Worm (Caenorhabditis elegans) whole organism, early embryonic: ENCODE data around the gene Y6G8.6.

Source experiments
- F13C5.2 ChIP-seq: sonication (generic microtip); optimal IDR thresholded peaks from 2 replicates; lab custom pipeline; 2017; ENCODE audit warnings: mild to moderate bottlenecking, missing genetic modification characterization, inconsistent platforms, missing compliant biosample characterization
- ama-1 ChIP-seq: fragments of 150-350 bp; optimal IDR thresholded peaks from 2 replicates; lab custom pipeline; 2014
- flt-1 ChIP-seq: fragments of 200-800 bp; sonication (Bioruptor generic); IDR thresholded peaks from 2 replicates; pipeline ENCODE4 v1.3.6; 2022; ENCODE audit warnings: missing genetic modification characterization, missing compliant biosample characterization
- hmg-4 ChIP-seq: fragments of 200-800 bp; sonication (Bioruptor generic); optimal IDR thresholded peaks from 2 replicates; lab custom pipeline; 2018; ENCODE audit warnings: mild to moderate bottlenecking, missing genetic modification characterization, missing compliant biosample characterization
- hnd-1 ChIP-seq: sonication (generic microtip); optimal IDR thresholded peaks from 2 replicates; lab custom pipeline; 2016; ENCODE audit warnings: missing genetic modification characterization, missing compliant biosample characterization
- scrt-1 ChIP-seq: fragments of 200-800 bp; sonication (Bioruptor generic); IDR thresholded peaks from 2 replicates; pipeline ENCODE4 v1.3.6; 2022; ENCODE audit warnings: missing genetic modification characterization, missing compliant biosample characterization

DNA sequence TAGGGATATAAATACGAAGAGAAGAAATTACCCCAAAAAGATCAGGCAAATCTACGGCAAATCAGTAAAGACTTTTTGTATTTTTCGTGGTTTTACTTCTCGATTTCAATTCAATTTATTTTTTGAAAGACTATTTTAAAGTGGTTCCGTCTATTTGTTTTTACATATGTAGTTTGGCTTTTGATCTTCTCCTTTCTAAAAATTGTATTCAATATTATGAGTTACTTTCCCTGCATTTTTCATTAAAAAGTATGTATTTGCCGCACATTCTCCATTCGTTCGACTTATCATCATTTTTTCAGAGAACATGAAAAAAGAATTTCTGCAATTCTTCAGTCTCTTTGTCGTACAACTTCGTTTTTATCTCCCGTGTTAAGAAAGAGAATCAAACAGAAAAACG is 49.9 kb downstream of the Y6G8.6 start, which contains the start of gene C38D9.2:
- no peak for TF ChIP-seq hnd-1 (tag; lab: Kevin White, UChicago)
- TF ChIP-seq ama-1 (lab: Kevin White, UChicago) = no peak
- TF ChIP-seq F13C5.2 (tag; lab: Kevin White, UChicago) = no peak
- no peak for TF ChIP-seq hmg-4 (GFP tag; lab: Kevin White, UChicago)
- no peak for TF ChIP-seq flt-1
- no peak for TF ChIP-seq scrt-1 (GFP tag; lab: Robert Waterston, UW)
